Worm (Caenorhabditis elegans): ENCODE measurements around the gene F49C12.9.

- TF ChIP-seq T22C8.4 (GFP tag; IDR thresholded peaks at IDR 0.05) (no peak), med-1 (GFP tag; optimal IDR thresholded peaks at IDR 0.05; ENCODE audit: insufficient read depth) (no peak), flt-1 (GFP tag; IDR thresholded peaks at IDR 0.05) (no peak)
These were observed 23.2 kb upstream of the F49C12.9 start, which contains the start of gene T20D3.6 for ce11 chrIV:9339205-9339604.
